Fruit fly (Drosophila melanogaster) whole organism, adult: ENCODE measurements around the gene Mocs2B.

Source experiments
- CG7101 ChIP-seq: fragments of 200-800 bp; sonication (Bioruptor generic); optimal IDR thresholded peaks from 2 replicates; lab custom pipeline; 2018; ENCODE audit warnings: missing biosample characterization, mild to moderate bottlenecking, missing genetic modification characterization, moderate library complexity
- kay ChIP-seq: fragments of 200-800 bp; sonication (Bioruptor generic); peaks from one replicate; lab custom pipeline; 2016; ENCODE audit warnings: missing biosample characterization, missing genetic modification characterization, borderline replicate concordance
- tj ChIP-seq: fragments of 200-800 bp; sonication (Bioruptor generic); optimal IDR thresholded peaks from 3 replicates; lab custom pipeline; 2017; ENCODE audit warnings: missing biosample characterization, mild to moderate bottlenecking, missing genetic modification characterization, moderate library complexity

- no peak for TF ChIP-seq kay
- TF ChIP-seq CG7101 (tag; lab: Kevin White, UChicago) = no peak
- TF ChIP-seq tj (GFP tag; lab: Kevin White, UChicago) = no peak
Observed at dm6 chr3R:25126823-25127222, 336 bp downstream of the Mocs2B start.
